Worm (Caenorhabditis elegans) whole organism, midembryonic: ENCODE data around the gene F14B8.5.

Experiments
- T22C8.4 ChIP-seq: fragments of 200-800 bp; sonication (Bioruptor generic); IDR thresholded peaks from 2 replicates; pipeline ENCODE4 v1.3.6; 2022; ENCODE audit warnings: missing genetic modification characterization, missing compliant biosample characterization
- cog-1 ChIP-seq: sonication (generic microtip); optimal IDR thresholded peaks from 2 replicates; lab custom pipeline; 2016; ENCODE audit warnings: missing genetic modification characterization, missing compliant biosample characterization
- flt-1 ChIP-seq: fragments of 200-800 bp; sonication (Bioruptor generic); IDR thresholded peaks from 2 replicates; pipeline ENCODE4 v1.3.6; 2022; ENCODE audit warnings: missing genetic modification characterization, missing compliant biosample characterization
- klf-2 ChIP-seq: fragments of 200-800 bp; sonication (Bioruptor generic); conservative IDR thresholded peaks from 2 replicates; pipeline ENCODE4 v1.3.6; 2022; ENCODE audit warnings: missing genetic modification reagents, missing genetic modification characterization, missing compliant biosample characterization
- med-1 ChIP-seq: sonication (generic microtip); optimal IDR thresholded peaks from 2 replicates; lab custom pipeline; 2017; ENCODE audit warnings: missing genetic modification characterization, mild to moderate bottlenecking, missing compliant biosample characterization, antibody characterized with exemption, missing genetic modification reagents; ENCODE audit not compliant: insufficient read depth
- tab-1 ChIP-seq: fragments of 200-800 bp; sonication (Bioruptor generic); IDR thresholded peaks from 2 replicates; pipeline ENCODE4 v1.3.6; 2022; ENCODE audit warnings: missing genetic modification characterization, missing compliant biosample characterization
- ztf-23 ChIP-seq: fragments of 200-800 bp; sonication (Bioruptor generic); IDR thresholded peaks from 2 replicates; pipeline ENCODE4 v1.3.6; 2022; ENCODE audit warnings: missing genetic modification reagents, missing genetic modification characterization, missing compliant biosample characterization

DNA sequence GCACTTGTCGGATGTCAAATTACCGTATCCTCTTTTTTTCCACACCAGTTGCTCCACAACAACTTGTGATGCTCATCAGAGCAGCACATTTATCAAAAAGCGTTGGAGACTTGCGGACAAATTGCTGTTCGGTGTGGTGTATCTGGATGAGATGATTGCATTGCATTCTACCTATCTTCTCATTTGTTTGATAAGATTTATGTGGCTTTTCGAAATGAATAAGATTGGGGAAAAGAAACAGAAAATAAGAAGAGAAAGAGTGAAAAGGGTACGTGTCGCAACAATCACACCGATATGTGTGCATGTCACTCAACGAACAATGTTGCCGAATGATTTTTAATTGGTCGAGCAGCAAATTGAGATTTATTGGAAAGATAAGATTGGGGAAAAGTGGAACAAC lies 34.4 kb downstream of the F14B8.5 start:
- TF ChIP-seq cog-1 (tag; lab: Kevin White, UChicago): no peak
- no peak for TF ChIP-seq flt-1 (GFP tag; lab: Robert Waterston, UW)
- TF ChIP-seq tab-1 (GFP tag; lab: Robert Waterston, UW): no peak
- TF ChIP-seq med-1: no peak
- TF ChIP-seq T22C8.4 (GFP tag; lab: Robert Waterston, UW): no peak
- no peak for TF ChIP-seq ztf-23 (GFP tag; lab: Robert Waterston, UW)
- TF ChIP-seq klf-2 (GFP tag; lab: Robert Waterston, UW): no peak
